Fruit fly (Drosophila melanogaster) whole organism, prepupa: ENCODE measurements around the gene mRpS33.

Experiments used
- Blimp-1 ChIP-seq: fragments of 200-800 bp; sonication (Bioruptor generic); optimal IDR thresholded peaks from 3 replicates; lab custom pipeline; 2017; ENCODE audit warnings: missing biosample characterization, missing genetic modification characterization, mild to moderate bottlenecking, moderate library complexity, missing genetic modification reagents
- CG10631 ChIP-seq: fragments of 200-800 bp; sonication (Bioruptor generic); optimal IDR thresholded peaks from 2 replicates; lab custom pipeline; 2016; ENCODE audit warnings: missing biosample characterization, missing genetic modification characterization
- CG11294 ChIP-seq: fragments of 200-800 bp; sonication (Bioruptor generic); IDR thresholded peaks from 2 replicates; pipeline ENCODE4 v1.3.6; 2022; ENCODE audit warnings: missing biosample characterization, missing genetic modification characterization
- CG11762 ChIP-seq: fragments of 200-800 bp; sonication (Bioruptor generic); optimal IDR thresholded peaks from 3 replicates; lab custom pipeline; 2016; ENCODE audit warnings: missing biosample characterization, missing genetic modification characterization; ENCODE audit not compliant: insufficient read depth
- CG11902 ChIP-seq: fragments of 200-800 bp; sonication (Bioruptor generic); optimal IDR thresholded peaks from 3 replicates; lab custom pipeline; 2016; ENCODE audit warnings: missing biosample characterization, missing genetic modification characterization
- CG15336 ChIP-seq: fragments of 200-800 bp; sonication (Bioruptor generic); IDR thresholded peaks from 2 replicates; pipeline ENCODE4 v1.3.6; 2022; ENCODE audit warnings: missing biosample characterization, missing genetic modification characterization
- CG16779 ChIP-seq: fragments of 200-800 bp; sonication (Bioruptor generic); optimal IDR thresholded peaks from 3 replicates; lab custom pipeline; 2017; ENCODE audit warnings: missing biosample characterization, mild to moderate bottlenecking, missing genetic modification characterization
- CG3032 ChIP-seq: fragments of 200-800 bp; optimal IDR thresholded peaks from 2 replicates; lab custom pipeline; 2019; ENCODE audit warnings: missing biosample characterization, mild to moderate bottlenecking, missing genetic modification characterization, moderate library complexity
- CG32006 ChIP-seq: fragments of 200-800 bp; sonication (Bioruptor generic); optimal IDR thresholded peaks from 3 replicates; lab custom pipeline; 2017; ENCODE audit warnings: missing biosample characterization, mild to moderate bottlenecking, missing genetic modification characterization
- CG34406 ChIP-seq: fragments of 200-800 bp; sonication (Bioruptor generic); optimal IDR thresholded peaks from 3 replicates; lab custom pipeline; 2016; ENCODE audit warnings: missing biosample characterization, missing genetic modification characterization
- CG3919 ChIP-seq: fragments of 200-800 bp; sonication (Bioruptor generic); optimal IDR thresholded peaks from 3 replicates; lab custom pipeline; 2016; ENCODE audit warnings: missing biosample characterization, missing genetic modification characterization
- CG4318 ChIP-seq: fragments of 200-800 bp; sonication (Bioruptor generic); optimal IDR thresholded peaks from 3 replicates; lab custom pipeline; 2017; ENCODE audit warnings: missing biosample characterization, mild to moderate bottlenecking, missing genetic modification characterization
- CG6163 ChIP-seq: fragments of 200-800 bp; sonication (Bioruptor generic); IDR thresholded peaks from 3 replicates; pipeline ENCODE4 v1.3.6; 2022; ENCODE audit warnings: missing biosample characterization, missing genetic modification characterization
- CG6276 ChIP-seq: fragments of 200-800 bp; sonication (Bioruptor generic); optimal IDR thresholded peaks from 2 replicates; lab custom pipeline; 2017; ENCODE audit warnings: missing biosample characterization, mild to moderate bottlenecking, missing genetic modification characterization
- CG6792 ChIP-seq: fragments of 200-800 bp; sonication (Bioruptor generic); optimal IDR thresholded peaks from 3 replicates; lab custom pipeline; 2016; ENCODE audit warnings: missing biosample characterization, missing genetic modification characterization
- CG6808 ChIP-seq: fragments of 200-800 bp; sonication (Bioruptor generic); optimal IDR thresholded peaks from 3 replicates; lab custom pipeline; 2017; ENCODE audit warnings: missing biosample characterization, missing genetic modification characterization, mild to moderate bottlenecking, moderate library complexity, missing genetic modification reagents
- CG6854 ChIP-seq: fragments of 200-800 bp; sonication (Bioruptor generic); optimal IDR thresholded peaks from 2 replicates; lab custom pipeline; 2017; ENCODE audit warnings: missing biosample characterization, mild to moderate bottlenecking, missing genetic modification characterization
- CG7368 ChIP-seq: fragments of 200-800 bp; sonication (Bioruptor generic); optimal IDR thresholded peaks from 3 replicates; lab custom pipeline; 2016; ENCODE audit warnings: missing biosample characterization, missing genetic modification characterization
- CG8119 ChIP-seq: fragments of 200-800 bp; sonication (Bioruptor generic); IDR thresholded peaks from 3 replicates; pipeline ENCODE4 v1.3.6; 2022; ENCODE audit warnings: missing biosample characterization, missing genetic modification characterization
- CG9139 ChIP-seq: fragments of 200-800 bp; sonication (Bioruptor generic); optimal IDR thresholded peaks from 3 replicates; lab custom pipeline; 2017; ENCODE audit warnings: missing biosample characterization, mild to moderate bottlenecking, missing genetic modification characterization
- Eip75B ChIP-seq: fragments of 200-800 bp; sonication (Bioruptor generic); optimal IDR thresholded peaks from 3 replicates; lab custom pipeline; 2016; ENCODE audit warnings: missing biosample characterization, missing genetic modification characterization
- Eip78C ChIP-seq: fragments of 200-800 bp; sonication (Bioruptor generic); peaks from one replicate; lab custom pipeline; 2016; ENCODE audit warnings: missing biosample characterization, missing genetic modification characterization
- Eip93F ChIP-seq: fragments of 200-800 bp; sonication (Bioruptor generic); optimal IDR thresholded peaks from 2 replicates; lab custom pipeline; 2016; ENCODE audit warnings: missing biosample characterization, mild to moderate bottlenecking, missing genetic modification characterization
- Ets21C ChIP-seq: fragments of 200-800 bp; sonication (Bioruptor generic); optimal IDR thresholded peaks from 3 replicates; lab custom pipeline; 2016; ENCODE audit warnings: missing biosample characterization, missing genetic modification characterization
- Ets96B ChIP-seq: fragments of 200-800 bp; optimal IDR thresholded peaks from 2 replicates; lab custom pipeline; 2019; ENCODE audit warnings: missing biosample characterization, mild to moderate bottlenecking, missing genetic modification characterization, moderate library complexity
- Gug ChIP-seq: fragments of 200-800 bp; sonication (Bioruptor generic); IDR thresholded peaks from 2 replicates; pipeline ENCODE4 v1.3.6; 2022; ENCODE audit warnings: missing biosample characterization, missing genetic modification characterization
- Hr38 ChIP-seq: sonication (Bioruptor generic); optimal IDR thresholded peaks from 2 replicates; lab custom pipeline; 2016; ENCODE audit warnings: missing biosample characterization, missing genetic modification characterization
- Hr39 ChIP-seq: fragments of 200-800 bp; sonication (Bioruptor generic); optimal IDR thresholded peaks from 2 replicates; lab custom pipeline; 2016; ENCODE audit warnings: missing biosample characterization, missing genetic modification characterization
- Hr4 ChIP-seq: fragments of 200-800 bp; sonication (Bioruptor generic); optimal IDR thresholded peaks from 3 replicates; lab custom pipeline; 2016; ENCODE audit warnings: missing biosample characterization, missing genetic modification characterization
- Lpt ChIP-seq: fragments of 200-800 bp; sonication (Bioruptor generic); optimal IDR thresholded peaks from 3 replicates; lab custom pipeline; 2016; ENCODE audit warnings: missing biosample characterization, missing genetic modification characterization
- Met ChIP-seq: fragments of 200-800 bp; sonication (Bioruptor generic); optimal IDR thresholded peaks from 3 replicates; lab custom pipeline; 2016; ENCODE audit warnings: missing biosample characterization, missing genetic modification characterization
- OdsH ChIP-seq: fragments of 200-800 bp; sonication (Bioruptor generic); optimal IDR thresholded peaks from 3 replicates; lab custom pipeline; 2016; ENCODE audit warnings: missing biosample characterization, missing genetic modification characterization
- Smox ChIP-seq: fragments of 200-800 bp; sonication (Bioruptor generic); optimal IDR thresholded peaks from 3 replicates; lab custom pipeline; 2016; ENCODE audit warnings: missing biosample characterization, missing genetic modification characterization
- Sox14 ChIP-seq: fragments of 200-800 bp; sonication (Bioruptor generic); optimal IDR thresholded peaks from 3 replicates; lab custom pipeline; 2016; ENCODE audit warnings: missing biosample characterization, missing genetic modification characterization
- Sox15 ChIP-seq: fragments of 200-800 bp; sonication (Bioruptor generic); optimal IDR thresholded peaks from 3 replicates; lab custom pipeline; 2016; ENCODE audit warnings: missing biosample characterization, missing genetic modification characterization
- achi ChIP-seq: fragments of 200-800 bp; sonication (Bioruptor generic); optimal IDR thresholded peaks from 3 replicates; lab custom pipeline; 2016; ENCODE audit warnings: missing biosample characterization, missing genetic modification characterization
- acj6 ChIP-seq: fragments of 200-800 bp; sonication (Bioruptor generic); optimal IDR thresholded peaks from 3 replicates; lab custom pipeline; 2016; ENCODE audit warnings: missing biosample characterization, missing genetic modification characterization
- dac ChIP-seq: fragments of 200-800 bp; sonication (Bioruptor generic); optimal IDR thresholded peaks from 2 replicates; lab custom pipeline; 2017; ENCODE audit warnings: missing biosample characterization, mild to moderate bottlenecking, missing genetic modification characterization
- dsx ChIP-seq: fragments of 200-800 bp; optimal IDR thresholded peaks from 3 replicates; lab custom pipeline; 2019; ENCODE audit warnings: missing biosample characterization, mild to moderate bottlenecking, missing genetic modification characterization, moderate library complexity; ENCODE audit not compliant: poor library complexity, severe bottlenecking
- eg ChIP-seq: fragments of 200-800 bp; sonication (Bioruptor generic); IDR thresholded peaks from 3 replicates; pipeline ENCODE4 v1.3.6; 2022; ENCODE audit warnings: missing biosample characterization, missing genetic modification characterization
- esn ChIP-seq: fragments of 200-800 bp; sonication (Bioruptor generic); optimal IDR thresholded peaks from 2 replicates; lab custom pipeline; 2016; ENCODE audit warnings: missing biosample characterization, mild to moderate bottlenecking, missing genetic modification characterization, moderate library complexity
- fd59A ChIP-seq: fragments of 200-800 bp; sonication (Bioruptor generic); optimal IDR thresholded peaks from 2 replicates; lab custom pipeline; 2017; ENCODE audit warnings: missing biosample characterization, mild to moderate bottlenecking, missing genetic modification characterization, missing genetic modification reagents
- fd85E ChIP-seq: fragments of 200-800 bp; sonication (Bioruptor generic); optimal IDR thresholded peaks from 3 replicates; lab custom pipeline; 2016; ENCODE audit warnings: missing biosample characterization, missing genetic modification characterization
- fkh ChIP-seq: fragments of 200-800 bp; sonication (Bioruptor generic); optimal IDR thresholded peaks from 3 replicates; lab custom pipeline; 2017; ENCODE audit warnings: missing biosample characterization, mild to moderate bottlenecking, missing genetic modification characterization, moderate library complexity
- lz ChIP-seq: fragments of 200-800 bp; sonication (Bioruptor generic); optimal IDR thresholded peaks from 3 replicates; lab custom pipeline; 2016; ENCODE audit warnings: missing biosample characterization, missing genetic modification characterization
- net ChIP-seq: fragments of 200-800 bp; sonication (Bioruptor generic); optimal IDR thresholded peaks from 3 replicates; lab custom pipeline; 2016; ENCODE audit warnings: missing biosample characterization, missing genetic modification characterization
- pdm3 ChIP-seq: fragments of 200-800 bp; sonication (Bioruptor generic); optimal IDR thresholded peaks from 3 replicates; lab custom pipeline; 2016; ENCODE audit warnings: missing biosample characterization, missing genetic modification characterization
- salr ChIP-seq, 2 experiments: fragments of 200-800 bp; sonication (Bioruptor generic); optimal IDR thresholded peaks; 3 replicates each; lab custom pipeline; 2016 to 2018; ENCODE audit warnings: missing biosample characterization in 2 of 2, missing genetic modification characterization in 2 of 2, mild to moderate bottlenecking in 1 of 2
- spab ChIP-seq: fragments of 200-800 bp; sonication (Bioruptor generic); optimal IDR thresholded peaks from 2 replicates; lab custom pipeline; 2017; ENCODE audit warnings: missing biosample characterization, mild to moderate bottlenecking, missing genetic modification characterization, missing genetic modification reagents
- ss ChIP-seq, 2 experiments: fragments of 200-800 bp; sonication (Bioruptor generic); optimal IDR thresholded peaks; 2 replicates in 1 of 2; 3 replicates in 1 of 2; lab custom pipeline; 2017 to 2018; ENCODE audit warnings: mild to moderate bottlenecking in 2 of 2, missing biosample characterization in 2 of 2, missing genetic modification characterization in 2 of 2, moderate library complexity in 1 of 2
- svp ChIP-seq: fragments of 200-800 bp; sonication (Bioruptor generic); peaks from one replicate; lab custom pipeline; 2016; ENCODE audit warnings: missing biosample characterization, missing genetic modification characterization
- topi ChIP-seq: fragments of 200-800 bp; sonication (Bioruptor generic); optimal IDR thresholded peaks from 3 replicates; lab custom pipeline; 2016; ENCODE audit warnings: missing biosample characterization, missing genetic modification characterization
- vri ChIP-seq: fragments of 200-800 bp; sonication (Bioruptor generic); optimal IDR thresholded peaks from 3 replicates; lab custom pipeline; 2016; ENCODE audit warnings: missing biosample characterization, mild to moderate bottlenecking, missing genetic modification characterization

The mRpS33 gene

DNA sequence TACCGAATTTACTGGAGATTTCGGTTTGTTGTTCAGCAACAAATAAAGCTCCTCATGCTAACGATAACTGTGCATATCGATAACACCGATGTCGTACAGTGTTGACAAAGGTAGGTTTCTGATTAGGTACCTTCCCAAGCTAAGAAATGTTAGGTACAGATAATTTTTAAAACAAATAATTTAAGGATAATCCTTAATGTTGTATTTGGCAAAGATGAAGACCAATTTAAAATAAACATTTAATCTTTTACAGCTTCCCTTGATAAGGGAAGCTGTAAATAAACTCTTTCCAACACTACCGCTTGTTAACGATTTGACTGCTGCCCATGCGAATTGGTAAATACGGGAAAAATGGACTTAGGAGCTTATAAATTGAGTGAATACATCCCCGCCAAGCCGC, 6.5 kb upstream of the mRpS33 start, which contains the start of the genes Ttc1 and CG14882:
Gene Ttc1 (minus strand): TSS at position 71 of the 400 bp plus-strand sequence.
Gene CG14882 (plus strand): TSS at position 271 of the 400 bp plus-strand sequence.
- TF ChIP-seq CG6854 (GFP tag; lab: Kevin White, UChicago): no peak
- peak; percentile 49 for TF ChIP-seq fd59A
- TF ChIP-seq CG10631 (GFP tag; lab: Kevin White, UChicago): no peak
- TF ChIP-seq topi (GFP tag; lab: Kevin White, UChicago): peak; percentile 87
- TF ChIP-seq CG16779 (tag; lab: Kevin White, UChicago): no peak
- no peak for TF ChIP-seq CG7368 (GFP tag; lab: Kevin White, UChicago)
- TF ChIP-seq ss (GFP tag; optimal IDR thresholded peaks at IDR 0.05; lab: Kevin White, UChicago): peak in 1 of 2 experiments; percentile 39
- TF ChIP-seq CG11902: no peak
- TF ChIP-seq net (GFP tag; lab: Kevin White, UChicago): peak; percentile 88
- peak; percentile 89 for TF ChIP-seq acj6 (GFP tag; lab: Kevin White, UChicago)
- TF ChIP-seq OdsH (GFP tag; lab: Kevin White, UChicago): peak; percentile 91
- TF ChIP-seq Smox: no peak
- no peak for TF ChIP-seq Blimp-1 (GFP tag; lab: Kevin White, UChicago)
- TF ChIP-seq Eip93F (GFP tag; lab: Kevin White, UChicago): peak; percentile 61
- TF ChIP-seq esn: peak; percentile 92
- peak; percentile 92 for TF ChIP-seq eg (GFP tag; lab: Robert Waterston, UW)
- TF ChIP-seq Hr4 (GFP tag; lab: Kevin White, UChicago): no peak
- TF ChIP-seq dsx: peak; percentile 81
- TF ChIP-seq CG6792 (GFP tag; lab: Kevin White, UChicago): peak; percentile 86
- no peak for TF ChIP-seq pdm3
- TF ChIP-seq CG32006 (GFP tag; lab: Kevin White, UChicago): no peak
- peak; percentile 90 for TF ChIP-seq Sox14 (GFP tag; lab: Kevin White, UChicago)
- no peak for TF ChIP-seq CG6276 (GFP tag; lab: Kevin White, UChicago)
- TF ChIP-seq Hr38 (GFP tag; lab: Kevin White, UChicago): no peak
- TF ChIP-seq CG34406: peak; percentile 84
- peak; percentile 87 for TF ChIP-seq Hr39 (GFP tag; lab: Kevin White, UChicago)
- TF ChIP-seq Eip78C: peak; percentile 95
- peak; percentile 29 to 81 for TF ChIP-seq salr (GFP tag; optimal IDR thresholded peaks at IDR 0.05; lab: Kevin White, UChicago)
- no peak for TF ChIP-seq CG4318 (GFP tag; lab: Kevin White, UChicago)
- peak; percentile 81 for TF ChIP-seq Ets96B
- no peak for TF ChIP-seq fkh
- no peak for TF ChIP-seq CG11762 (GFP tag; lab: Kevin White, UChicago)
- no peak for TF ChIP-seq svp
- no peak for TF ChIP-seq dac (GFP tag; lab: Kevin White, UChicago)
- TF ChIP-seq CG8119 (GFP tag; lab: Robert Waterston, UW): peak; percentile 90
- no peak for TF ChIP-seq Met (GFP tag; lab: Kevin White, UChicago)
- TF ChIP-seq Gug (GFP tag; lab: Robert Waterston, UW): peak; percentile 75
- peak; percentile 90 for TF ChIP-seq Eip75B (GFP tag; lab: Kevin White, UChicago)
- peak; percentile 69 for TF ChIP-seq Sox15
- TF ChIP-seq Ets21C: no peak
- TF ChIP-seq CG15336: peak; percentile 94
- TF ChIP-seq CG9139 (GFP tag; lab: Kevin White, UChicago): peak; percentile 63
- peak; percentile 57 for TF ChIP-seq Lpt
- TF ChIP-seq vri: peak; percentile 89
- TF ChIP-seq CG11294: peak; percentile 72
- TF ChIP-seq achi (GFP tag; lab: Kevin White, UChicago): peak; percentile 88
- peak; percentile 88 for TF ChIP-seq lz
- no peak for TF ChIP-seq CG3919 (GFP tag; lab: Kevin White, UChicago)
- peak; percentile 67 for TF ChIP-seq CG3032 (tag; lab: Kevin White, UChicago)
- TF ChIP-seq spab (GFP tag; lab: Kevin White, UChicago): no peak
- TF ChIP-seq CG6808 (GFP tag; lab: Kevin White, UChicago): no peak
- no peak for TF ChIP-seq fd85E (GFP tag; lab: Kevin White, UChicago)
- peak; percentile 89 for TF ChIP-seq CG6163 (GFP tag; lab: Robert Waterston, UW)
